Fruit fly (Drosophila melanogaster): ENCODE measurements around the gene Gr66a.
A peak's percentile ranks its signal among the peaks of the same experiment; 100 is the strongest.

Gene Gr66a

DNA sequence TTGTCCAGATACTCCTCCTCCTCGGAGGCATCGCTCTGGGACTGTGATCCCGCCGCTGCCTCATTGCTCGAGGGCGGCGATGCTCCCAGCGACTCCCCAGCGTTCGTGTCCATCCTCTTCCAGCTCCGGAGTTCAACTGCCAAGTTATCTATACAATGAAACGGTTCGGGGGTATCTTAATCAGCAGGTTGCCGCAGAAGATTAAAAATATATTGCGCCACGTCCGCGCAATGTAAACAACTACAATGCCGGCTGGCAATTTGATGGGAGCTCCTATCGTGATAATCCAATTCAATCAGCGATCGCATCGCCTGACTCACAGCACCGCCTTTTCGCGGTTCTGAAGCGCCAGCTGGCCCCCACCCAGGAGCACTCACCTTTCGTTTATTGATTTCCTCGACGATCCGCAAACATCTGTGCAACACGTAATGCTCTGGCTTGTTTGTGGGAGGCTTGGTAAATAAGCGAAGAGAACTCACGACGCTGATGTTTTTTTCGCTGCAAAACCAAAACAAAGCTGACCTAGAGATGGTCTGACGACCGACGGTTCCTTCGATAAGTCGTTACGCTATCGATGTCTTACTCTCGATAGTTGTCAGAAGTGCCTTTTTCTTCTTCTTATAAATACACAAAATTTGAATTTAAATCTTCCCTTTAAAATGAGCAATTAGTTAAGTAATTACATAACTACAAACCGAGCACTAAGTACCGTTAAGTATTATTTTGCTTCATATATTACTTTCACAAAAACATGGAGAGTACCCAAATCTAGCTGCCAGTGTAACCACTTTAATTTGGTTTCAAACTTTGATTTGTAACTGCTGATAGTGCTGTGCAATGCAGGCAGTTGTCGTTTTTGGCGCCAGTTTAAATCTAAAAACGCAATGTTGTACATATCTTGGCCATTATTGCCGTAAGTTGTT lies 17.2 kb downstream of the Gr66a start, which contains the start of gene cert (continued):
- TF ChIP-seq crol (GFP tag; IDR thresholded peaks at IDR 0.05) (no peak), CG33213 (GFP tag; optimal IDR thresholded peaks at IDR 0.05) (peak; percentile 17), CG7987 (GFP tag; optimal IDR thresholded peaks at IDR 0.05) (no peak), so (GFP tag; IDR thresholded peaks at IDR 0.05) (no peak), lmd (GFP tag; IDR thresholded peaks at IDR 0.05) (no peak), eve (GFP tag; optimal IDR thresholded peaks at IDR 0.05) (no peak), ham (GFP tag; IDR thresholded peaks at IDR 0.05) (no peak), CG2889 (GFP tag; IDR thresholded peaks at IDR 0.05) (no peak), Deaf1 (tag; optimal IDR thresholded peaks at IDR 0.05) (peak; percentile 12), pfk (GFP tag; optimal IDR thresholded peaks at IDR 0.05) (no peak), peb (GFP tag; IDR thresholded peaks at IDR 0.05) (no peak), stwl (tag; optimal IDR thresholded peaks at IDR 0.05) (peak; percentile 89), CG10431 (GFP tag; optimal IDR thresholded peaks at IDR 0.05) (no peak), Adf1 (GFP tag; IDR thresholded peaks at IDR 0.05) (peak; percentile 17), Sox100B (GFP tag; optimal IDR thresholded peaks at IDR 0.05) (peak; percentile 2), mld (GFP tag; IDR thresholded peaks at IDR 0.05; ENCODE audit: partially characterized antibody) (peak; percentile 83; the same call in 2 of the 3 replicates), CG12391 (tag; optimal IDR thresholded peaks at IDR 0.05) (peak; percentile 36), aop (GFP tag; IDR thresholded peaks at IDR 0.05) (no peak), CG15601 (tag; optimal IDR thresholded peaks at IDR 0.05) (no peak), CG10979 (tag; optimal IDR thresholded peaks at IDR 0.05) (no peak), sc (optimal IDR thresholded peaks at IDR 0.05) (no peak), sc (GFP tag; optimal IDR thresholded peaks at IDR 0.05) (no peak), Jarid2 (GFP tag; optimal IDR thresholded peaks at IDR 0.05) (no peak), Lpt (GFP tag; optimal IDR thresholded peaks at IDR 0.05) (no peak), CG13624 (GFP tag; optimal IDR thresholded peaks at IDR 0.05) (peak; percentile 10), slou (GFP tag; optimal IDR thresholded peaks at IDR 0.05) (no peak), TFAM (GFP tag; optimal IDR thresholded peaks at IDR 0.05) (no peak), MTF-1 (GFP tag; optimal IDR thresholded peaks at IDR 0.05; ENCODE audit: borderline replicate concordance) (no peak), repo (GFP tag; optimal IDR thresholded peaks at IDR 0.05) (no peak), CG7928 (GFP tag; optimal IDR thresholded peaks at IDR 0.05) (no peak), CG6254 (GFP tag; optimal IDR thresholded peaks at IDR 0.05) (no peak), Abd-B (GFP tag; optimal IDR thresholded peaks at IDR 0.05) (peak; percentile 16), CG6654 (GFP tag; optimal IDR thresholded peaks at IDR 0.05) (no peak), sima (GFP tag; optimal IDR thresholded peaks at IDR 0.05) (no peak), ftz-f1 (GFP tag; optimal IDR thresholded peaks at IDR 0.05) (no peak), nau (GFP tag; optimal IDR thresholded peaks at IDR 0.05) (peak; percentile 29), Kr (GFP tag; optimal IDR thresholded peaks at IDR 0.05) (no peak), Hr78 (GFP tag; optimal IDR thresholded peaks at IDR 0.05) (peak in 1 of 2 experiments; percentile 76), fd64A (GFP tag; optimal IDR thresholded peaks at IDR 0.05) (no peak), Eip74EF (GFP tag; optimal IDR thresholded peaks at IDR 0.05) (peak in 1 of 2 experiments; percentile 20), wek (GFP tag; optimal IDR thresholded peaks at IDR 0.05) (no peak), CG1233 (GFP tag; optimal IDR thresholded peaks at IDR 0.05) (no peak), dmrt11E (tag; optimal IDR thresholded peaks at IDR 0.05) (no peak), C15 (GFP tag; IDR thresholded peaks at IDR 0.05) (no peak), PHDP (tag; optimal IDR thresholded peaks at IDR 0.05) (peak; percentile 15), CG17802 (tag; optimal IDR thresholded peaks at IDR 0.05) (no peak), chm (GFP tag; IDR thresholded peaks at IDR 0.05) (0 out of 2 replicates have a peak, but pooled peaks have one; percentile 14), Ssrp (tag; optimal IDR thresholded peaks at IDR 0.05) (no peak)
